Worm (Caenorhabditis elegans): Measurements from ENCODE around the gene cnc-7.

DNA sequence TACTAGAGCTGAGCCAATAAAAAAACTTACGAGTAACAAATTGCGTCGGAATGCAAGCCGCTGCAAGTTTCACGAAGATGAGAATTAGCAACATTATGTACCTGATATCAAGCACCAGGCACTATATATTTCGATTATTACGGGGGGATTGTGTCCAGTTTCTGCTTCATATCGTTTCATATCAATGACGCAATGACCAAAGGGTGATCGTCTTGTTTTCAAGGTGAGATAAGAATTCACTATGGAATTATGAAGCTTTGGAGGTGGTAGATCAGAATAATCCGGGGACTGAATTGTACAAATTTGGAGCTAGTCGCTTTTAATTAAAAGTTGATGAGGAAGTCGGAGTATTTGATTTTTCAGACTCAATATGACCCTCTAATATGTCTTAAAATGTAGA lies 27.0 kb upstream of the cnc-7 start, which contains the start of gene K02E2.8:
- no peak for TF ChIP-seq snpc-4 (tag; optimal IDR thresholded peaks at IDR 0.05)
- TF ChIP-seq ama-1 (optimal IDR thresholded peaks at IDR 0.05): no peak
- TF ChIP-seq R02D3.7 (tag; optimal IDR thresholded peaks at IDR 0.05): no peak
- TF ChIP-seq elt-2 (tag; optimal IDR thresholded peaks at IDR 0.05): no peak
- TF ChIP-seq ceh-82 (tag; optimal IDR thresholded peaks at IDR 0.05): no peak
- no peak for TF ChIP-seq nhr-11 (tag; optimal IDR thresholded peaks at IDR 0.05)
- no peak for TF ChIP-seq nhr-237 (tag; optimal IDR thresholded peaks at IDR 0.05)

All from whole organism, L3 larva.